Worm (Caenorhabditis elegans) whole organism, L3 larva: ENCODE results near the gene K02E10.6.

Experiments used
- ceh-82 ChIP-seq: fragments of 150-350 bp; optimal IDR thresholded peaks from 2 replicates; lab custom pipeline; 2014; ENCODE audit warnings: missing biosample characterization, missing genetic modification characterization
- elt-1 ChIP-seq: fragments of 150-350 bp; optimal IDR thresholded peaks from 2 replicates; lab custom pipeline; 2014; ENCODE audit warnings: missing biosample characterization, missing genetic modification characterization
- elt-3 ChIP-seq, 3 experiments: fragments of 150-350 bp in 1 of 3; sonication (generic microtip) in 2 of 3; optimal IDR thresholded peaks; 2 replicates in 2 of 3; 4 replicates in 1 of 3; lab custom pipeline; 2014 to 2017; ENCODE audit warnings: missing biosample characterization in 3 of 3, missing genetic modification characterization in 3 of 3
- lin-39 ChIP-seq: fragments of 150-350 bp; optimal IDR thresholded peaks from 2 replicates; lab custom pipeline; 2018; ENCODE audit warnings: missing biosample characterization, missing genetic modification reagents, missing genetic modification characterization
- nhr-11 ChIP-seq: fragments of 150-350 bp; optimal IDR thresholded peaks from 2 replicates; lab custom pipeline; 2014; ENCODE audit warnings: missing biosample characterization, missing genetic modification characterization
- nhr-76 ChIP-seq: fragments of 150-350 bp; sonication (generic microtip); optimal IDR thresholded peaks from 5 replicates; lab custom pipeline; 2014; ENCODE audit warnings: missing biosample characterization, missing genetic modification characterization
- snpc-4 ChIP-seq: fragments of 150-350 bp; optimal IDR thresholded peaks from 2 replicates; lab custom pipeline; 2014; ENCODE audit warnings: missing biosample characterization, missing genetic modification characterization
- tbx-2 ChIP-seq: sonication (generic microtip); optimal IDR thresholded peaks from 2 replicates; lab custom pipeline; 2016; ENCODE audit warnings: mild to moderate bottlenecking, missing genetic modification characterization, missing compliant biosample characterization
- ztf-11 ChIP-seq: fragments of 150-350 bp; optimal IDR thresholded peaks from 2 replicates; lab custom pipeline; 2014; ENCODE audit warnings: missing biosample characterization, missing genetic modification characterization

DNA sequence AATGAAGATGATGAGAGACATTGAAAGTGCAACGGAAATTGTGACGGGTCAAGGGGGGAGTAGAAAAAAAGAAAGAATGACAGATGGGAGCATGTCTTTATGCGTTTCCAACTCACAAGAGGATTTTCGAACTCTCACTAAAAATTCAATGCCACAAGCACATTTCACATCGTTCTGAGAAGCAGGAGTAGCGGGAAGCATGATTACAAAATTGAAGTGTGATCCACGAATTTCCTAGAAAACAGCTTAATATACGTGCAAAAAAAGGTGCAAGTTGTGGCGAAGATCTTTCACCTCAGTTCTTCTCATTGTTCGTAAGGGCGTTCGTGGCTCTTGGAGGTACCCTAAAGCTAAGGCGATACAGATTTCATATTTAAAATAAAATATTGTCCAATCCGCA is 24.2 kb upstream of the K02E10.6 start:
- TF ChIP-seq lin-39 (no peak), ceh-82 (no peak), snpc-4 (tag; lab: Kevin White, UChicago) (no peak), ztf-11 (tag; lab: Kevin White, UChicago) (no peak), elt-1 (tag; lab: Kevin White, UChicago) (no peak), nhr-11 (tag; lab: Kevin White, UChicago) (no peak), tbx-2 (tag; lab: Kevin White, UChicago) (no peak), nhr-76 (no peak), elt-3 (tag; optimal IDR thresholded peaks at IDR 0.05; lab: Kevin White, UChicago) (no peak)
